Fruit fly (Drosophila melanogaster): ENCODE measurements around the gene CG12236.

Gene CG12236

DNA sequence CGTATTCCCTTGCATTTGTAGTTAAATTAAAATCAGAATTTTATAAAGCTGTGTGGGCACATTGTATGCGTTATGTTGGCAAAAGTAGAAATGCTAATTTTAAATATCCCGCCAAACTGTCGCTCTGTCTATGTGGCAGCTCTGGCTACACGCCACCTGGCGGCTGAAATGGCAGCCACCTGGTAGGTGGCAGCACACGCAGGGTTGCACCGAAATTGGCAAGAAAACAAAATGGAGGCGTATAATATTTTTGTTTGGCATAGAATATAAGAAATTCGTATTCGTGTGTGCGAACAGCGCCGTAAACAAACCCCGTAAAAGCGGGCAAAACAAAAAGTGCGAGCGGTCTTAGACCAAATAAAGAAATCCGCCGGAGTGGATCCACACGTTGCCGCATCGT lies at the start of gene CG12236 (continued):
- peak; percentile 15; the same call in 1 of the 3 replicates for TF ChIP-seq so (GFP tag; IDR thresholded peaks at IDR 0.05)
- peak; percentile 12 for TF ChIP-seq pros (GFP tag; optimal IDR thresholded peaks at IDR 0.05)
- TF ChIP-seq CG3995 (GFP tag; optimal IDR thresholded peaks at IDR 0.05), result no peak
- TF ChIP-seq aop (GFP tag; IDR thresholded peaks at IDR 0.05), result 0 out of 2 replicates have a peak, but pooled peaks have one; percentile 7
- peak; percentile 40 for TF ChIP-seq gcm2 (GFP tag; optimal IDR thresholded peaks at IDR 0.05)
- no peak for TF ChIP-seq CG4404 (GFP tag; IDR thresholded peaks at IDR 0.05)
- peak; percentile 61 for TF ChIP-seq CG7928 (GFP tag; optimal IDR thresholded peaks at IDR 0.05)
- peak; percentile 50 for TF ChIP-seq CG17829 (tag; optimal IDR thresholded peaks at IDR 0.05)
- TF ChIP-seq bigmax (GFP tag; optimal IDR thresholded peaks at IDR 0.05), result peak; percentile 39
- TF ChIP-seq danr (GFP tag; IDR thresholded peaks at IDR 0.05), result no peak
- TF ChIP-seq fu2 (GFP tag; optimal IDR thresholded peaks at IDR 0.05), result no peak
- TF ChIP-seq CG2875 (GFP tag; optimal IDR thresholded peaks at IDR 0.05), result no peak
- peak; percentile 63 for TF ChIP-seq dm (GFP tag; optimal IDR thresholded peaks at IDR 0.05)
- peak; percentile 85 for TF ChIP-seq CG17186 (GFP tag; optimal IDR thresholded peaks at IDR 0.05)
- peak; percentile 56 for TF ChIP-seq her (GFP tag; optimal IDR thresholded peaks at IDR 0.05)
- TF ChIP-seq CTCF (GFP tag; optimal IDR thresholded peaks at IDR 0.05), result peak; percentile 97
- TF ChIP-seq CG2889 (GFP tag; IDR thresholded peaks at IDR 0.05), result no peak
- no peak for TF ChIP-seq CG11398 (GFP tag; optimal IDR thresholded peaks at IDR 0.05)
- TF ChIP-seq Optix (GFP tag; IDR thresholded peaks at IDR 0.05), result 0 out of 3 replicates have a peak, but pooled peaks have one; percentile 21
- TF ChIP-seq dan (GFP tag; IDR thresholded peaks at IDR 0.05), result no peak
- TF ChIP-seq CG14050 (GFP tag; IDR thresholded peaks at IDR 0.05), result no peak
- peak; percentile 59; the same call in 2 of the 3 replicates for TF ChIP-seq CG6791 (GFP tag; IDR thresholded peaks at IDR 0.05; ENCODE audit: partially characterized antibody)
- peak; percentile 72 for TF ChIP-seq Elba2 (GFP tag; optimal IDR thresholded peaks at IDR 0.05)
- TF ChIP-seq salm (tag; optimal IDR thresholded peaks at IDR 0.05), result no peak
- TF ChIP-seq Mes4 (GFP tag; optimal IDR thresholded peaks at IDR 0.05), result peak; percentile 1
- peak; percentile 71 for TF ChIP-seq Hmr (GFP tag; optimal IDR thresholded peaks at IDR 0.05)
- TF ChIP-seq grn (GFP tag; optimal IDR thresholded peaks at IDR 0.05), result no peak
- peak; percentile 67 for TF ChIP-seq sug (tag; optimal IDR thresholded peaks at IDR 0.05)
- TF ChIP-seq nom (GFP tag; optimal IDR thresholded peaks at IDR 0.05), result peak; percentile 44
- TF ChIP-seq bab2 (GFP tag; optimal IDR thresholded peaks at IDR 0.05), result peak; percentile 0
- TF ChIP-seq CG11504 (tag; optimal IDR thresholded peaks at IDR 0.05), result peak; percentile 79
- peak; percentile 77 for TF ChIP-seq ftz-f1 (GFP tag; optimal IDR thresholded peaks at IDR 0.05)
- no peak for TF ChIP-seq Doc2 (GFP tag; IDR thresholded peaks at IDR 0.05)
- peak; percentile 28 for TF ChIP-seq CG10979 (tag; optimal IDR thresholded peaks at IDR 0.05)
- TF ChIP-seq CG18476 (GFP tag; optimal IDR thresholded peaks at IDR 0.05), result no peak
- TF ChIP-seq CG6813 (GFP tag; optimal IDR thresholded peaks at IDR 0.05), result peak; percentile 14
- peak; percentile 61 for TF ChIP-seq vvl (GFP tag; IDR thresholded peaks at IDR 0.05)
- TF ChIP-seq CG31388 (GFP tag; optimal IDR thresholded peaks at IDR 0.05), result no peak

DNA sequence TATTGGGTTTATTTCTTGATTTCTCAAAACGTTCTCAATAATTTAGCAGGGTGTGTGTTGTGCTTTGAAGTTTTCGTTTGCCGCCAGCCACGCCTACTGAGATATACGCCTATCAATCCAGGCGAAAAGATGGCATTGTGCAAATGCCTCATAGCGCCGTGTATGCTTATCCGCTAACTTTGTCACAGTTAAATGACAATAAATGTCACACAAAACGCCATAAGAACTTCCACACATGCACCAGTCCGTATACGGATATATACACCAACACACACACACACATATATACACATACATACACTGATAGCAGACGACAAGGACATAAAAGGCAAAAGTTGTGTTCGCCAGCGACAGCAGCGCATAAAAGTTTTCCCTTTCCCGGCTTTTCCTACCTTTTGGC lies 42.9 kb upstream of the CG12236 start, which contains the start of gene CG43137:
CG43137 (minus strand) TSS at position 101 of the 400 bp plus-strand sequence.
- TF ChIP-seq corto (GFP tag; optimal IDR thresholded peaks at IDR 0.05), result no peak
- no peak for TF ChIP-seq caup (GFP tag; optimal IDR thresholded peaks at IDR 0.05; ENCODE audit: severe bottlenecking)
- TF ChIP-seq CG9727 (GFP tag; optimal IDR thresholded peaks at IDR 0.05), result no peak
- no peak for TF ChIP-seq hbn (GFP tag; IDR thresholded peaks at IDR 0.05; ENCODE audit: partially characterized antibody)
- TF ChIP-seq Xbp1 (GFP tag; optimal IDR thresholded peaks at IDR 0.05), result no peak
- TF ChIP-seq ATbp (GFP tag; optimal IDR thresholded peaks at IDR 0.05), result no peak
- no peak for TF ChIP-seq CG16779 (GFP tag; IDR thresholded peaks at IDR 0.05)
- no peak for TF ChIP-seq CG18476 (GFP tag; optimal IDR thresholded peaks at IDR 0.05)
- no peak for TF ChIP-seq rib (GFP tag; IDR thresholded peaks at IDR 0.05)

All from whole organism, embryonic.